Worm (Caenorhabditis elegans) whole organism, L3 larva: ENCODE measurements around the gene srx-102.

Experiments used
- R02D3.7 ChIP-seq: fragments of 150-350 bp; optimal IDR thresholded peaks from 2 replicates; lab custom pipeline; 2014; ENCODE audit warnings: missing biosample characterization, missing genetic modification characterization
- ZK546.5 ChIP-seq: sonication (generic microtip); optimal IDR thresholded peaks from 2 replicates; lab custom pipeline; 2017; ENCODE audit warnings: missing biosample characterization, missing genetic modification characterization
- aly-2 ChIP-seq: fragments of 150-350 bp; optimal IDR thresholded peaks from 2 replicates; lab custom pipeline; 2014; ENCODE audit warnings: missing biosample characterization, missing genetic modification characterization
- ceh-16 ChIP-seq: sonication (generic microtip); optimal IDR thresholded peaks from 2 replicates; lab custom pipeline; 2017; ENCODE audit warnings: missing biosample characterization, missing genetic modification characterization
- ceh-28 ChIP-seq: fragments of 150-350 bp; optimal IDR thresholded peaks from 2 replicates; lab custom pipeline; 2014; ENCODE audit warnings: missing biosample characterization, missing genetic modification reagents, missing genetic modification characterization
- ceh-82 ChIP-seq: fragments of 150-350 bp; optimal IDR thresholded peaks from 2 replicates; lab custom pipeline; 2014; ENCODE audit warnings: missing biosample characterization, missing genetic modification characterization
- ceh-9 ChIP-seq: sonication (generic microtip); optimal IDR thresholded peaks from 2 replicates; lab custom pipeline; 2018; ENCODE audit warnings: missing biosample characterization, missing genetic modification characterization
- elt-1 ChIP-seq: fragments of 150-350 bp; optimal IDR thresholded peaks from 2 replicates; lab custom pipeline; 2014; ENCODE audit warnings: missing biosample characterization, missing genetic modification characterization
- elt-2 ChIP-seq: sonication (generic microtip); optimal IDR thresholded peaks from 2 replicates; lab custom pipeline; 2016; ENCODE audit warnings: missing genetic modification reagents, mild to moderate bottlenecking, missing genetic modification characterization, missing compliant biosample characterization
- elt-3 ChIP-seq, 3 experiments: fragments of 150-350 bp in 1 of 3; sonication (generic microtip) in 2 of 3; optimal IDR thresholded peaks; 2 replicates in 2 of 3; 4 replicates in 1 of 3; lab custom pipeline; 2014 to 2017; ENCODE audit warnings: missing biosample characterization in 3 of 3, missing genetic modification characterization in 3 of 3
- eor-1 ChIP-seq, 2 experiments: fragments of 150-350 bp; optimal IDR thresholded peaks; 2 replicates each; lab custom pipeline; 2014 to 2018; ENCODE audit warnings: missing biosample characterization in 2 of 2, missing genetic modification characterization in 2 of 2
- fkh-10 ChIP-seq: sonication (generic microtip); optimal IDR thresholded peaks from 2 replicates; lab custom pipeline; 2017; ENCODE audit warnings: missing biosample characterization, missing genetic modification reagents, missing genetic modification characterization
- fkh-2 ChIP-seq: fragments of 150-350 bp; optimal IDR thresholded peaks from 2 replicates; lab custom pipeline; 2014; ENCODE audit warnings: missing biosample characterization, missing genetic modification reagents, missing genetic modification characterization
- hmg-11 ChIP-seq: sonication (generic microtip); optimal IDR thresholded peaks from 2 replicates; lab custom pipeline; 2016; ENCODE audit warnings: missing genetic modification characterization, missing compliant biosample characterization
- jun-1 ChIP-seq: fragments of 150-350 bp; optimal IDR thresholded peaks from 2 replicates; lab custom pipeline; 2014; ENCODE audit warnings: missing biosample characterization, missing genetic modification reagents, missing genetic modification characterization
- lin-15B ChIP-seq: fragments of 150-350 bp; optimal IDR thresholded peaks from 2 replicates; lab custom pipeline; 2014; ENCODE audit warnings: missing biosample characterization, missing genetic modification characterization
- lin-39 ChIP-seq: fragments of 150-350 bp; optimal IDR thresholded peaks from 2 replicates; lab custom pipeline; 2018; ENCODE audit warnings: missing biosample characterization, missing genetic modification reagents, missing genetic modification characterization
- lsy-12 ChIP-seq: sonication (generic microtip); optimal IDR thresholded peaks from 2 replicates; lab custom pipeline; 2016; ENCODE audit warnings: mild to moderate bottlenecking, missing genetic modification characterization, missing compliant biosample characterization
- mdl-1 ChIP-seq: fragments of 150-350 bp; optimal IDR thresholded peaks from 2 replicates; lab custom pipeline; 2014; ENCODE audit warnings: missing biosample characterization, missing genetic modification characterization
- mml-1 ChIP-seq: fragments of 150-350 bp; sonication (generic microtip); optimal IDR thresholded peaks from 3 replicates; lab custom pipeline; 2014; ENCODE audit warnings: missing biosample characterization, missing genetic modification characterization
- nfya-1 ChIP-seq: sonication (generic microtip); optimal IDR thresholded peaks from 2 replicates; lab custom pipeline; 2017; ENCODE audit warnings: missing genetic modification characterization, mild to moderate bottlenecking, missing compliant biosample characterization, antibody characterized with exemption, moderate library complexity; ENCODE audit not compliant: insufficient read depth
- nhr-12 ChIP-seq: fragments of 150-350 bp; optimal IDR thresholded peaks from 2 replicates; lab custom pipeline; 2014; ENCODE audit warnings: missing biosample characterization, missing genetic modification characterization
- nhr-23 ChIP-seq: fragments of 150-350 bp; optimal IDR thresholded peaks from 2 replicates; lab custom pipeline; 2014; ENCODE audit warnings: missing biosample characterization, missing genetic modification reagents, missing genetic modification characterization
- nhr-237 ChIP-seq: fragments of 150-350 bp; optimal IDR thresholded peaks from 2 replicates; lab custom pipeline; 2014; ENCODE audit warnings: missing biosample characterization, missing genetic modification characterization
- nhr-25 ChIP-seq: sonication (generic microtip); optimal IDR thresholded peaks from 2 replicates; lab custom pipeline; 2017; ENCODE audit warnings: missing biosample characterization, missing genetic modification characterization
- nhr-28 ChIP-seq: fragments of 150-350 bp; optimal IDR thresholded peaks from 2 replicates; lab custom pipeline; 2014; ENCODE audit warnings: missing biosample characterization, missing genetic modification characterization
- nhr-67 ChIP-seq: fragments of 150-350 bp; optimal IDR thresholded peaks from 2 replicates; lab custom pipeline; 2014; ENCODE audit warnings: missing biosample characterization, missing genetic modification characterization
- nhr-76 ChIP-seq: fragments of 150-350 bp; sonication (generic microtip); optimal IDR thresholded peaks from 5 replicates; lab custom pipeline; 2014; ENCODE audit warnings: missing biosample characterization, missing genetic modification characterization
- nhr-77 ChIP-seq: fragments of 150-350 bp; optimal IDR thresholded peaks from 2 replicates; lab custom pipeline; 2014; ENCODE audit warnings: missing biosample characterization, missing genetic modification characterization
- pha-4 ChIP-seq: fragments of 150-350 bp; optimal IDR thresholded peaks from 2 replicates; lab custom pipeline; 2014; ENCODE audit warnings: missing biosample characterization, missing genetic modification reagents, missing genetic modification characterization
- pqm-1 ChIP-seq: fragments of 150-350 bp; optimal IDR thresholded peaks from 2 replicates; lab custom pipeline; 2017; ENCODE audit warnings: missing biosample characterization, missing genetic modification characterization, inconsistent platforms
- skn-1 ChIP-seq: fragments of 150-350 bp; optimal IDR thresholded peaks from 2 replicates; lab custom pipeline; 2014; ENCODE audit warnings: missing biosample characterization, missing genetic modification characterization
- tbx-2 ChIP-seq: sonication (generic microtip); optimal IDR thresholded peaks from 2 replicates; lab custom pipeline; 2016; ENCODE audit warnings: mild to moderate bottlenecking, missing genetic modification characterization, missing compliant biosample characterization
- unc-62 ChIP-seq: fragments of 150-350 bp; sonication (generic microtip); optimal IDR thresholded peaks from 4 replicates; lab custom pipeline; 2014; ENCODE audit warnings: missing biosample characterization, missing genetic modification reagents, missing genetic modification characterization
- ztf-11 ChIP-seq: fragments of 150-350 bp; optimal IDR thresholded peaks from 2 replicates; lab custom pipeline; 2014; ENCODE audit warnings: missing biosample characterization, missing genetic modification characterization

The srx-102 gene

DNA sequence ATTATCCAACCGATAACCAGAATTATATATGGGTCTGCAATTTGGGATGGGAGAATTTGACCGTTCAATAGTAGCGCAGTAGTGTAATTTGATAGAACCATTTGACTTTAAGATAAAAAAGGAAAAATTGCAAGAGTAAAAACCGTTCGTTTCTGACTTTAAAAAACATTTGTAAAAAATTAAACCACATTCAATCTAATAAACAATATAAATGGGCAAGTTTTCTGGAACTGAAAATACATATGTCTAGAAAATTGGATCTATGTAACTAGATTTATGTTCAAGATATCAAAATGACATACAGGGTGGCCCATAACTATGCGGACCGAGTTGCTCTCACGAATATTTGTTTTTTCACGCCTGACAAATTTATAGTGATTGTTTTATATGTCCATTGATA lies at the start of gene srx-102:
TSS of gene srx-102 (minus strand) at position 101 of the 400 bp plus-strand sequence.
- no peak for TF ChIP-seq skn-1 (tag; lab: Kevin White, UChicago)
- TF ChIP-seq ceh-82 (tag; lab: Kevin White, UChicago) = no peak
- TF ChIP-seq ceh-28 (tag; lab: Kevin White, UChicago) = no peak
- TF ChIP-seq hmg-11 = no peak
- TF ChIP-seq aly-2 (tag; lab: Kevin White, UChicago) = no peak
- no peak for TF ChIP-seq unc-62
- TF ChIP-seq nhr-237 = no peak
- TF ChIP-seq lin-39 (tag; lab: Kevin White, UChicago) = no peak
- no peak for TF ChIP-seq elt-1 (tag; lab: Kevin White, UChicago)
- TF ChIP-seq nfya-1 (tag; lab: Kevin White, UChicago) = no peak
- TF ChIP-seq elt-3 (tag; optimal IDR thresholded peaks at IDR 0.05; lab: Kevin White, UChicago) = no peak
- no peak for TF ChIP-seq ZK546.5 (tag; lab: Kevin White, UChicago)
- TF ChIP-seq nhr-67 (tag; lab: Kevin White, UChicago) = no peak
- TF ChIP-seq mml-1 (tag; lab: Kevin White, UChicago) = no peak
- TF ChIP-seq R02D3.7 = no peak
- TF ChIP-seq fkh-2 (tag; lab: Kevin White, UChicago) = no peak

DNA sequence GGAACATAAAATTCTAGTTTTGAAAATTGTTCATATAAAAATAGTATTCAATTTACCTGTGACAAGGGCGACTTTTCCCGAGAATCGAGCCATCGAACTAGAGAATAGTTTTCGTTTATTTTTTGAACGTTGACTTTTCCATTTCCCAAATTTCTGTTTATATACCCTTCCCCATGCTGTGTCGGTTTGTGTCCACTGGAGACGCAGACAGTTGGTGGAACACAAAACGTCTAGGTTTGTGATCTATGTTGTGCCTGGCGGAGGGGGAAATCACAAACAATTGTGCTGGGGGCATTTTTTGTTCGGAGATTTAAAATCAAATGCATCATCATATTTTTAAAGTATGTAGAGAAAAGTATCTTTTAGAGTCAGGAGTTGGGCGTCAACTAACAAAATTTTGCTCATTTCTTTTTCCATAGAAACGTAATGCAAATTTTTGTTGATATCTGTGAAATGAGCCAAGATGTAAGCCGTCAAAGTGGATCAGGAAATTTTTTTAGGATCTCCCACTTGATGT lies 49.2 kb upstream of the srx-102 start, which contains the start of gene nta-1:
TSS of gene nta-1 (minus strand) at position 131 of the 517 bp plus-strand sequence.
- TF ChIP-seq elt-2 (tag; lab: Kevin White, UChicago) = peak; percentile 24
- no peak for TF ChIP-seq ztf-11
- TF ChIP-seq nhr-12 (tag; lab: Kevin White, UChicago) = no peak
- TF ChIP-seq pha-4 = peak; percentile 76
- no peak for TF ChIP-seq aly-2 (tag; lab: Kevin White, UChicago)
- peak; percentile 51 for TF ChIP-seq pqm-1 (tag; lab: Kevin White, UChicago)
- no peak for TF ChIP-seq ceh-16 (tag; lab: Kevin White, UChicago)

DNA sequence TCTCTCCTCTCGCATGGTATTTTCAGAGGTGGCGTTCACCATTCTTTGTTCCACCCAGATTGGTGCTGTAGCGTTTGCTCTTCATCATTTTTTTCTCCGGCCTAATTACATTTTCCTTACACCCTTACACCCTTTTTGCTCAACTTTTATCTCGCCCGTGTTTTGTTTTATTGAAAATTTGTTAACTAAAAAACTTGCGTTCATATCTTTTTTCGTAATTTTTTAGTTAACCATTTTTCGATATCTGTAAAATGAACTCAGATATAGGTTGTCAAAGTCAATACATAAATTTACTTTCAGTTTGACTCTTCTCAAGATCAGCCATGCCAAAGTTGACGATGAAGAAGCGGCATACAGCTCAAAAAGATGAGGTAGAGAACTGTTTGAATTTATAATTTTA lies 47.0 kb upstream of the srx-102 start, which contains the start of gene F12E12.1:
TSS of gene F12E12.1 (plus strand) at position 301 of the 400 bp plus-strand sequence.
- TF ChIP-seq R02D3.7 (no peak), ceh-9 (tag; lab: Kevin White, UChicago) (no peak), unc-62 (no peak), nfya-1 (tag; lab: Kevin White, UChicago) (no peak), skn-1 (tag; lab: Kevin White, UChicago) (no peak), nhr-28 (no peak), nhr-76 (tag; lab: Kevin White, UChicago) (no peak), eor-1 (tag; optimal IDR thresholded peaks at IDR 0.05; lab: Kevin White, UChicago) (no peak), mdl-1 (tag; lab: Kevin White, UChicago) (no peak), tbx-2 (tag; lab: Kevin White, UChicago) (no peak), fkh-10 (no peak), mml-1 (tag; lab: Kevin White, UChicago) (no peak), ztf-11 (no peak), nhr-23 (tag; lab: Kevin White, UChicago) (no peak)

ce11 chrII:3739647-3740046 lies 45.1 kb upstream of the srx-102 start, which contains the start of gene F12E12.2:
Gene F12E12.2 (plus strand): TSS chrII:3739947.
- TF ChIP-seq nhr-76 (tag; lab: Kevin White, UChicago) (no peak), lsy-12 (tag; lab: Kevin White, UChicago) (no peak), nhr-23 (tag; lab: Kevin White, UChicago) (no peak), nhr-77 (no peak), nhr-67 (tag; lab: Kevin White, UChicago) (no peak), tbx-2 (tag; lab: Kevin White, UChicago) (no peak)

- TF ChIP-seq nhr-237 = no peak
- no peak for TF ChIP-seq tbx-2 (tag; lab: Kevin White, UChicago)
- TF ChIP-seq aly-2 (tag; lab: Kevin White, UChicago) = no peak
- TF ChIP-seq pha-4 = no peak
- no peak for TF ChIP-seq nhr-67 (tag; lab: Kevin White, UChicago)
- no peak for TF ChIP-seq jun-1 (tag; lab: Kevin White, UChicago)
- no peak for TF ChIP-seq lin-15B (tag; lab: Kevin White, UChicago)
- no peak for TF ChIP-seq nhr-25
Observed at ce11 chrII:3736893-3737375, 42.4 kb upstream of the srx-102 start, which contains the start of gene F12E12.6. Gene F12E12.6 (minus strand): TSS chrII:3736943.
